Worm (Caenorhabditis elegans) whole organism, L1 larva: ENCODE results near the gene Y4C6B.1.

Experiments used
- ceh-90 ChIP-seq: sonication (generic microtip); optimal IDR thresholded peaks from 2 replicates; lab custom pipeline; 2016; ENCODE audit warnings: missing genetic modification characterization, missing compliant biosample characterization
- nhr-20 ChIP-seq: sonication (generic microtip); optimal IDR thresholded peaks from 2 replicates; lab custom pipeline; 2016; ENCODE audit warnings: mild to moderate bottlenecking, missing genetic modification characterization, missing compliant biosample characterization
- sup-37 ChIP-seq: fragments of 200-800 bp; sonication (Bioruptor generic); optimal IDR thresholded peaks from 2 replicates; lab custom pipeline; 2018; ENCODE audit warnings: mild to moderate bottlenecking, missing genetic modification characterization, missing compliant biosample characterization

- TF ChIP-seq nhr-20 (tag; lab: Kevin White, UChicago) (no peak), ceh-90 (tag; lab: Kevin White, UChicago) (no peak), sup-37 (GFP tag; lab: Kevin White, UChicago) (no peak)
Observed at ce11 chrIV:5374321-5374720, 20.0 kb downstream of the Y4C6B.1 start.
